Worm (Caenorhabditis elegans) whole organism, mixed stage, embryonic: ENCODE data around the gene C01G10.4.

Experiments
- bed-3 ChIP-seq: fragments of 200-800 bp; sonication (Bioruptor generic); optimal IDR thresholded peaks from 3 replicates; lab custom pipeline; 2018; ENCODE audit warnings: mild to moderate bottlenecking, missing genetic modification characterization, moderate library complexity, missing compliant biosample characterization
- blmp-1 ChIP-seq: fragments of 150-350 bp; optimal IDR thresholded peaks from 2 replicates; lab custom pipeline; 2014; ENCODE audit warnings: missing biosample characterization, missing genetic modification characterization
- ceh-39 ChIP-seq: fragments of 150-350 bp; optimal IDR thresholded peaks from 2 replicates; lab custom pipeline; 2014; ENCODE audit warnings: missing biosample characterization, missing genetic modification characterization
- ceh-83 ChIP-seq: fragments of 200-800 bp; sonication (Bioruptor generic); optimal IDR thresholded peaks from 2 replicates; lab custom pipeline; 2018; ENCODE audit warnings: mild to moderate bottlenecking, missing genetic modification characterization, missing compliant biosample characterization
- drap-1 ChIP-seq: fragments of 200-800 bp; sonication (Bioruptor generic); optimal IDR thresholded peaks from 3 replicates; lab custom pipeline; 2018; ENCODE audit warnings: mild to moderate bottlenecking, missing genetic modification characterization, missing compliant biosample characterization
- lsy-2 ChIP-seq: fragments of 150-350 bp; optimal IDR thresholded peaks from 2 replicates; lab custom pipeline; 2014; ENCODE audit warnings: missing biosample characterization, missing genetic modification characterization
- mab-5 ChIP-seq: fragments of 150-350 bp; optimal IDR thresholded peaks from 2 replicates; lab custom pipeline; 2014; ENCODE audit warnings: missing biosample characterization, missing genetic modification characterization
- nhr-237 ChIP-seq: fragments of 150-350 bp; optimal IDR thresholded peaks from 2 replicates; lab custom pipeline; 2014; ENCODE audit warnings: missing biosample characterization, missing genetic modification characterization
- nhr-28 ChIP-seq: fragments of 150-350 bp; optimal IDR thresholded peaks from 2 replicates; lab custom pipeline; 2014; ENCODE audit warnings: missing biosample characterization, missing genetic modification characterization
- nhr-76 ChIP-seq: sonication (generic microtip); optimal IDR thresholded peaks from 2 replicates; lab custom pipeline; 2017; ENCODE audit warnings: missing biosample characterization, missing genetic modification characterization
- snpc-4 ChIP-seq: fragments of 150-350 bp; optimal IDR thresholded peaks from 2 replicates; lab custom pipeline; 2014; ENCODE audit warnings: missing biosample characterization, missing genetic modification characterization
- unc-62 ChIP-seq: fragments of 150-350 bp; optimal IDR thresholded peaks from 2 replicates; lab custom pipeline; 2014; ENCODE audit warnings: missing biosample characterization, missing genetic modification reagents, missing genetic modification characterization
- ztf-11 ChIP-seq: fragments of 150-350 bp; optimal IDR thresholded peaks from 2 replicates; lab custom pipeline; 2014; ENCODE audit warnings: missing biosample characterization, missing genetic modification characterization

- TF ChIP-seq blmp-1 (tag; lab: Kevin White, UChicago), result no peak
- no peak for TF ChIP-seq ceh-83 (GFP tag; lab: Kevin White, UChicago)
- no peak for TF ChIP-seq nhr-28 (tag; lab: Kevin White, UChicago)
- no peak for TF ChIP-seq lsy-2
- no peak for TF ChIP-seq snpc-4 (tag; lab: Kevin White, UChicago)
- no peak for TF ChIP-seq mab-5 (tag; lab: Kevin White, UChicago)
- no peak for TF ChIP-seq nhr-237 (tag; lab: Kevin White, UChicago)
- no peak for TF ChIP-seq drap-1 (GFP tag; lab: Kevin White, UChicago)
- no peak for TF ChIP-seq ceh-39
- TF ChIP-seq nhr-76 (tag; lab: Kevin White, UChicago), result no peak
- no peak for TF ChIP-seq unc-62 (GFP tag; lab: Kevin White, UChicago)
- no peak for TF ChIP-seq bed-3 (GFP tag; lab: Kevin White, UChicago)
- TF ChIP-seq ztf-11 (tag; lab: Kevin White, UChicago), result no peak
Observed at ce11 chrV:15090457-15090856, 917 bp downstream of the C01G10.4 start, which contains the start of gene C01G10.17.
